Fruit fly (Drosophila melanogaster) S2 (cell line): ENCODE data around the gene CG42788.
A peak's percentile ranks its signal among the peaks of the same experiment; 100 is the strongest.

Source experiments
- CG8478 ChIP-seq: fragments of >200 bp; optimal IDR thresholded peaks from 2 replicates; lab custom pipeline; 2018
- CTCF ChIP-seq, 2 experiments: fragments of >200 bp; optimal IDR thresholded peaks; 2 replicates each; lab custom pipeline; 2018

- TF ChIP-seq CTCF (optimal IDR thresholded peaks at IDR 0.05; lab: Kevin White, UChicago), result peak; percentile 77 to 79
- TF ChIP-seq CG8478 (lab: Kevin White, UChicago), result no peak
Measured at dm6 chr3R:15095550-15096031, 36.1 kb downstream of the CG42788 start, which contains the start of gene CG6966.
